Worm (Caenorhabditis elegans): ENCODE measurements around the gene C01G6.9.

DNA sequence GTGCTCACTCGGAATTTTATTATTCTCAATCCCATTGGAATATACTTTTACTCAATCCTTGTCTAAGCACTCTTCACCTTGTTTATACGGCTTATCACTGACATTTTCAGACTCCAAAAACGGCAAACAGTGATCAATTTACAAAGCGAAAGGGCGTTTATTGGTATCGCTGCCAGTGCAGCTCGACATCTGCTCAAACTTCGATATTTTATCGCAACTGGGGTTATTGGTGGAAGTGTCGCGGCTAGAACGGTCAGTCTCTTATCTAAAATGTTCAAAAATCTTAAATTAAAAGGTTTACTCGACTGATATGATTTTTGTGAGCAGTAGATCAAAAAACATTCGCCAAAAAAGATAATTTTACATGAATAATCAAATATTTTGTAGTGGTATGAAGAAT lies 29.9 kb upstream of the C01G6.9 start:
- TF ChIP-seq tlp-1 (tag; optimal IDR thresholded peaks at IDR 0.05) (no peak), lir-3 (tag; optimal IDR thresholded peaks at IDR 0.05; ENCODE audit: poor library complexity) (no peak), lin-39 (tag; optimal IDR thresholded peaks at IDR 0.05) (no peak), ztf-11 (tag; optimal IDR thresholded peaks at IDR 0.05) (no peak), zag-1 (tag; optimal IDR thresholded peaks at IDR 0.05) (no peak)

All from whole organism, L1 larva.